Worm (Caenorhabditis elegans): Measurements from ENCODE around the gene T12A7.6.

ce11 chrIV:11776968-11777467 lies 28.0 kb downstream of the T12A7.6 start:
- TF ChIP-seq pha-4 (tag; optimal IDR thresholded peaks at IDR 0.05) (no peak), sptf-1 (tag; optimal IDR thresholded peaks at IDR 0.05) (no peak), unc-39 (tag; optimal IDR thresholded peaks at IDR 0.05) (no peak), nhr-237 (tag; optimal IDR thresholded peaks at IDR 0.05) (no peak), nhr-12 (tag; optimal IDR thresholded peaks at IDR 0.05) (no peak), ceh-83 (GFP tag; optimal IDR thresholded peaks at IDR 0.05) (no peak), lsy-2 (tag; optimal IDR thresholded peaks at IDR 0.05) (no peak), elt-3 (tag; optimal IDR thresholded peaks at IDR 0.05) (no peak), hlh-1 (tag; optimal IDR thresholded peaks at IDR 0.05) (no peak), ztf-11 (tag; optimal IDR thresholded peaks at IDR 0.05) (no peak), unc-120 (tag; optimal IDR thresholded peaks at IDR 0.05; ENCODE audit: poor library complexity, severe bottlenecking) (no peak), mab-5 (tag; optimal IDR thresholded peaks at IDR 0.05) (no peak)

All from whole organism, mixed stage, embryonic.